Worm (Caenorhabditis elegans) whole organism, L1 larva: ENCODE measurements around the gene nspd-7.
A peak's percentile ranks its signal among the peaks of the same experiment; 100 is the strongest.

Experiments used
- C16A3.4 ChIP-seq: fragments of 150-350 bp; optimal IDR thresholded peaks from 2 replicates; lab custom pipeline; 2014; ENCODE audit warnings: missing biosample characterization, missing genetic modification characterization
- fkh-10 ChIP-seq: sonication (generic microtip); optimal IDR thresholded peaks from 2 replicates; lab custom pipeline; 2017; ENCODE audit warnings: missing biosample characterization, missing genetic modification reagents, missing genetic modification characterization
- fkh-8 ChIP-seq: sonication (generic microtip); optimal IDR thresholded peaks from 2 replicates; lab custom pipeline; 2016; ENCODE audit warnings: mild to moderate bottlenecking, missing genetic modification characterization, missing compliant biosample characterization
- irx-1 ChIP-seq: sonication (generic microtip); optimal IDR thresholded peaks from 2 replicates; lab custom pipeline; 2016; ENCODE audit warnings: missing genetic modification characterization, missing compliant biosample characterization
- nhr-77 ChIP-seq: fragments of 150-350 bp; optimal IDR thresholded peaks from 2 replicates; lab custom pipeline; 2014; ENCODE audit warnings: missing biosample characterization, missing genetic modification characterization
- nhr-85 ChIP-seq: sonication (generic microtip); peaks from one replicate; lab custom pipeline; 2016; ENCODE audit warnings: missing genetic modification characterization, inconsistent platforms, missing compliant biosample characterization

Gene nspd-7

ce11 chrIV:10221187-10221586 is 47.8 kb downstream of the nspd-7 start, which contains the start of gene tram-1:
TSS of gene tram-1 (minus strand) at chrIV:10221287.
- TF ChIP-seq nhr-85 (tag; lab: Kevin White, UChicago) (no peak), fkh-8 (peak; percentile 37)

ce11 chrIV:10219208-10219607 is 49.8 kb downstream of the nspd-7 start, which contains the start of gene qns-1:
TSS of gene qns-1 (minus strand) at chrIV:10219308.
- TF ChIP-seq irx-1, result no peak
- no peak for TF ChIP-seq C16A3.4 (tag; lab: Kevin White, UChicago)
- no peak for TF ChIP-seq nhr-77 (tag; lab: Kevin White, UChicago)
- no peak for TF ChIP-seq fkh-10 (GFP tag; lab: Kevin White, UChicago)
- TF ChIP-seq, all 84 proteins: peak for 0
